Fruit fly (Drosophila melanogaster) whole organism, larva: ENCODE results near the gene IleRS-m.

Source experiments
- noc ChIP-seq: fragments of 200-800 bp; sonication (Bioruptor generic); optimal IDR thresholded peaks from 3 replicates; lab custom pipeline; 2019; ENCODE audit warnings: missing biosample characterization, mild to moderate bottlenecking, missing genetic modification characterization, moderate library complexity

The IleRS-m gene

DNA sequence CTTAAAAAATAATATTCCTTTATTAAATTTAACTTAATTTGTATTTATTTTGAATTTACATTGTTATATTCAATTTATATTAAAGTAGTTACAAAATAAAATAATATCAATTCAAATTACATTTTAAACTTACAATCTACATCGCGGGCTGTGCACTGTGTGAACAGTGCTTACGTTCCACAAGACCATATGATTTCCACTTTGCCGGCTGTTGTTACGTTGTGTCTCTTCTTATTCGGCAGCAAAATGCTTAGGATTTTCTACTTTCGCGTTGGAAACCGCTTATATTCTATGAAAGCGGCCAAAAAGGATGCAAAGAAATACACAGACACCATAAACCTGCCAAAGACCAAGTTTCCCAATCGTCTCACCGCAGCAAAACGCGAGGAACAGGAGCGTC is at the start of gene IleRS-m:
Gene IleRS-m, plus strand, starts transcription at position 222 of the 400 bp plus-strand sequence.
- TF ChIP-seq noc (tag; lab: Kevin White, UChicago): no peak

DNA sequence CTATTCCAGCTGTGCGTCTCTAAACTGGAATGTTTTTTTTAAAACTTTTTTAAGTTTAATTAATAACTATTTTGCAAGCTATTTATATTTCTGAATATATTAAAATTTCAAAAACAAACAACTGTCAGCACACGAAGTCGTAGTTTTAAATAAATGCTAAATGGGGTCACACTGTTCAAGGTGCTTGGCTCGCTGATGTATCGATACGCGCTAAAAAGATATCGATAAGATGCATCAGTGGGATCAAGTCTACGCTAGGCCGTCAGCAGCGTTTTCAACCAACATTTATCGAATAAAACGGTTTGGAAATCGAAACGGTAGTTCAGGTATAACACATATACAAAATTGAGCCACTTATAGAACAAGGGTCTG is 49.2 kb upstream of the IleRS-m start, which contains the start of gene Diap1:
Gene Diap1, minus strand, starts transcription at position 148 of the 372 bp plus-strand sequence.
- no peak for TF ChIP-seq noc (tag; lab: Kevin White, UChicago)

DNA sequence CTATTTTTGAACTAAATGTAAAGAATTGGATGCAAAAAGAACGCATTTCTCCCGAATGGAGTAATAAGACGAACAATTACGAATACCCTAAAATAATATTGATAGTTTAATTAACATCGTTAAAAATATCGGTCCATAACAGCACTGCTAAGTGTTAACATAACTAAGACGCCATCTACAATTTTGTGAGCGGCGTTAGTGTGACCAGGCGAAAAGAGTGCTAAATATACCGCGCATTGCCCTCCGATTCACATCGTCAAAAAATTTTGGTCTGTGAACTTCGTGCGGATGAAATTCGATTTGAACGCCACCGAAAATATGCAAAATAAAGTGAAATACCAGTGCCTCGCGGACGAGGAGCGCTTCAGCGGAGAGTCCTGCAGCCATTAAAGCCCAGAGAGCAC is 48.4 kb upstream of the IleRS-m start, which contains the start of gene Mbs:
Gene Mbs, plus strand, starts transcription at position 241 of the 404 bp plus-strand sequence.
- peak; percentile 37 for TF ChIP-seq noc (tag; lab: Kevin White, UChicago)

DNA sequence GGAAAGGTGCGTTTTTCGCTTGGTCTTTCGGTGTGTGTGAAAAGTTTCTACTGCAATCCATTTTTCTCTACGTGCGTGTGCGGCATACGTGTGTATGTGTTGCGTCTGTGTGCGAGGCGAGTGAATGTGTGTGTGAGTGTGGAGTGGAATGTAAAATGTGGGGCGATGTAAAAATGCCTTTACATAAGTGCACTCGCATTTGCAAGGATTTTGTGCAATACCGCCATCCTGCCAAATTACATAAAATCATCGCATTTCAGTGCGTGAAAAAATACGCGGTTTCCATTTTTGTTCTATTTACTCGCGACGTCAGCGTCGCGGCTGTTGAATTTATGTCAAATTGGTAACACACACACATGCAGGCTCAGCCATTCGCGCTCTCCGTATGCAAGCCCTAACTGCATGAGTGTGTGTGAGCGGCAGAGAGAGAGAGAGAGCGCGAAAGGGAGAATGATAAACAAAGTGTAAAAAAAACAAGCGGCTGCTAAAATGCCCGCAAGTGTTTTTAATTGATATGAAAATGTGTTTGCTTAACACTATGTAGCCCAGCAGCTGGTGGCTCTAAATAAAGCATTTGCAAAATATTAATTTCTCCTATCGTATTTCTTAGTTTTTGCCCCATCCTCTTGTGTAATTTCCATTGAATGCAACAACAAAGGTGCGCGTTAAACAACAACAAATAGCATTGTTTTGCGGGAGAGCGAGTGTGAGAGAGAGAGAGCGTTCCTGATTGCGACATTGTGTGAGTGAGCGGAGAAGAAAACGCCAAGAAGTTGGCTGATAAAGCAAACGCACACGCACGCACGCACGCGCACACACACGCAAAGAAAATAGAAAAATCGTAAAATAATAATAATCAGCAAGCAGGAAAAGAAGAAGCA is 47.7 kb upstream of the IleRS-m start:
- no peak for TF ChIP-seq noc (tag; lab: Kevin White, UChicago)

DNA sequence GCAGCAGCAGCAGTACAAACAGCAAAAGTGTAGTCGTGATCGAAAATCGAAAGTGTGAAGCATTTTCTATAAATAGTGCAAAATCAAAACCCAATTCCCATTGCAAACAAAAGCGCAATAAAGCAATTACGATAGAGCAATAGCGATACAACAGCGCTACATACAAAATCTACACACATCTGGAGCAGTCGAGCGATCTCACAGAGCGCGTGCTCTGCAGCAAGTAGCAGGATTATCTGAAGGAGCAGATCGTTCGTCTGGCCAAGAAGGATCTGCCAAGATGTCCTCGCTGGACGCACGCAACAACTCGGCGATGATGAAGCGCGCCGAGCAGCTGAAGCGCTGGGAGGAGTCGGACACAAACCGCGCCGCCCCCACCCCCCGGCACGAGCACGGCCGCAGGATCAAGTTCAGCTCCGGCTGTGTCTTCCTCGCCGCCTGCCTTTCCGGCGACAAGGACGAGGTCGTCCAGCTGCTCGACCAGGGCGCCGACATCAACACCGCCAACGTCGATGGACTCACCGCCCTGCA is 47.0 kb upstream of the IleRS-m start:
- TF ChIP-seq noc (tag; lab: Kevin White, UChicago): no peak

DNA sequence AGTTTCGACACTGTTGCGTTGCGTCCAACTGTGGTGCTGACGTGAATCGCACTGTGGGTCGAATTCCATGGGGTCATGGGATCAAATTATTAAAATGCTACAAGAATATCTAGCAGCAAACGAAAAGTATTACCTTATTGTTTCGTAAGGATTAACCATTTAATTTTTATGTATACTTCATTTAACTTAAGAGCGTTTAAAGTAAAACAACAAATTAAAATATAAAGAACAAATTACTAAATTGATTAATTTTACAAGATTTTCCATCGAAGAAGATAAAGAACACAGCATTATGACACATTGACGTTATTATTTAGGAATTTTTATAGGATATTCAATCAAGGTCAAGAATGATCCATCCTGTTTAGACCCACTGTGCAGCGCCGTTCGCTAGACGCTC is 46.0 kb upstream of the IleRS-m start:
- peak; percentile 32 for TF ChIP-seq noc (tag; lab: Kevin White, UChicago)

DNA sequence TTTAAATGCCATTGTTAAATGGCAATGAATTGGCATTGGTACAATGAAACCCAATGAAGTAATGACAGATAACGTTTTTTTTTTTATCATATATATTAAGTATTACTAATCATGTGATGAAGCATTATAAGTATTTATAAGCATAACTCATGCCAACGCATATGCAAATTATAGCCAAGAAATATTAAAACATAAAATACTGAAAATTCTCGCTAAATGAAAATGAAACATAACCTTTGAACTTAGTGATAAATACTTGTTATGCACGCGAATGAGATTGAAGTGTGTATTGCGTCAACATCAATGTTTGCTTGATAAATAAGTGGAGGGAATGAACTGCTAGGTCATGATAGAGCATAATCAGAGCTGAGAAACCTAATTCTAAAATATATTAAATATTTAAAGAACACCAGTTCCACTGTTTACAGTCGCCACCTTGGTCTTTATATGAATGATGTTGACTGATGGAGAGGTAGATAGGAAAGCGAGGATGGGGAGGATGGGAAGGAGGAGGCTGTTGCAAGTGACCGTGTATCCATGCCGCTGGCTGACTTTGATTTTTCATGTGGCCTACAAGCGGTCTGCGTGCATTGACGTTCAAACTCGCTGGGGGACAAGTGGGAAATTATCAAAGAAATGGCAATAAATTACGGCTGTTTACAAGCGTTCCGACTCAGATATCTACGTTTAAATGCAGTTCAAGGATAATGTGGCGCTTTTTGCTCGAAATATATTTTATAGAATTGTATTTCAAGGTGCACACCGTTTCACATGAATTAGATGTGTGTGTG is 43.8 kb upstream of the IleRS-m start:
- no peak for TF ChIP-seq noc (tag; lab: Kevin White, UChicago)

DNA sequence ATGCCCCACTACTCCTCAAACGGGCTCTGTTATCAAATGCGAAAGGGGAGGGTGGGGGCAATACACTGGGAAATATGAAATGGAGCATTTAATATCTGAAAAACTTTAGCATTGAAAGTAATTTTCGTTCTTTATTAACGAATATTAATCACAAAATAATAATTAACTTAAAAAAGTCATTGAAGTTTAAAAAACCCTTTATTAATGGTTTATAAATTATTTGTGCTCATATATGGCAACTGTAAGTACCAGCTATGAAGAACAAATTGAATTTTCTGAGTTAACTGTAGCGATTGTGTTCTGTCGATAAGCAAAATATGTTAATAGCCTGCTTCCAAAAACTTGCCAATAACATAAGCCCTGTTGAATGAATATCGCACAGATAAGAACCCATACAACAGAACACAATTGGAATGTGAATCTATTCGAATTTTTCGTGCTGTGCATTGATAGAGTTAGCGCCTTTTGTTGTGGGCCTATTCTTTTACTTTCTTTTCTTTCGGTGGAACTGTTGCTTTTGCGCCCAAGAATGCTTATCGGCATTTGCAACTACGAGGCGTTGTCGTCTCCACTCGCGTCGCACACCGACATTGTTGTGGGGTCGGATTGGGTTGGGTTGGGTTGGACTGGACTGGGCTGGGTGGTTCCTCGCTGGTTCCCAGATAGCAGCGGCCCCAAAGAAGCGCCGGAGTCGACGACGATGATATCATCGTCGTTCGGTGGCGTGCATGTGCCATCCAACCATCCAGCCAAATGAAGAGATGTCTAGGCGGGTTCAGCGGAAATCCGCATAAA is 39.1 kb upstream of the IleRS-m start:
- TF ChIP-seq noc (tag; lab: Kevin White, UChicago): peak; percentile 89

DNA sequence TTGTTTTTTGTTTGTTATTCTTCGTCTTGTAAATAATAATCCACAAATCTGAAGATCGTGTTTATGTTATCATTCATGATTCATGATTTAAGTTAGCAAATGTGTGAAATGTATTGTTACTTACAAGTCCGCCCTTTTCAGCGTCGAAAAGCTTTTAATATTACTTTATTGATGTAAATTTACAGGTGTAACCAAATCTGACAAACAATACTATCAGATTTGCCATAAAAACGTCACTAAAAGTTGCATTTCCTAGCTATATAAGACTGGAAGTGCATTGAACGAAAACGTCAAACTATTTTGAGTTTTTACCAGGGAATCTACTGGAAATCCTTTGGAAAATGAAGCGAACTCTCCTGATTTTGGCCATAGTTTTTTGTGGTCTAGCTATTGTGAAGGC is 17.8 kb upstream of the IleRS-m start, which contains the start of gene CG33258:
Gene CG33258, plus strand, starts transcription at position 301 of the 400 bp plus-strand sequence.
- no peak for TF ChIP-seq noc (tag; lab: Kevin White, UChicago)

DNA sequence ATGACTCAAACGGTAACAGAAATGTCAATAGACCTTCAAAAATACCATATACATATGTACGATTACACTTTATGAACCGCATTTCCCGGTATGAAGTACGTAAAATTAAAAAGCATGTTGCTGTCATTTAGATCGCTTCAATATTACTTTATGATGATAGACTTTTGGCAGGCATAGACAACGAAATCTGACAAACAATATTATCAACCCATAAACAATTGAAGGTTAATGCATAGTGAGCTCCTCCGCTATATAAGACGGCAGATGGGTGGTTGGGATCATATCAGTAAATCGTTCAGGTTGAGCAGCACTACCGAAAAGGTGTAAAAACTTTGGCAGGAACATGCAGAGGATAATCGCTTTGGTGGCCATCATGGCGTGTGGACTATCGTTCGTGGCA is 16.4 kb upstream of the IleRS-m start, which contains the start of gene CG13075:
Gene CG13075, plus strand, starts transcription at position 301 of the 400 bp plus-strand sequence.
- TF ChIP-seq noc (tag; lab: Kevin White, UChicago): no peak

DNA sequence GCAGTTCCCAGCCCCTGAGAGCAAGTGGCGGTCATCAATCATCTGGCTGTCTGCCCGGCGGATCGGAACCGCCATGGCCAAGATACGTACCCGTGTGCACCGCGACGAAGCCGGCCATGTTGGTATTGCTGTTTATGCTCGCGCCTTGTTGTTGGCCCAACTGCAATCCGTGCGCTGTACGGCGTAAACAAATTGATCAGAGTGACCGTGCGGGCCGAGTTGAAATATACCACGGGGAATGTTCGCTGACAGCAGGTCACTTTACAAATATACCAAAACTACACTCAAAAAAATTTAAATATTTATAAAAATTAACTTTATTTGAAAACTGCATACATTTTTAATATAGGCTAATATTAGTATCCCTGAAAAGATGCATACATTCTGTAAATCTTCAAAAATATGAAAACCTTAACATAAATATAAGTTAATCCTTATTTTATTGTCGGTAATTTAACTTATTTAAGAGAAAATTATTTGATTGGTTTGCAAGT is 12.7 kb upstream of the IleRS-m start, which contains the start of gene Tasp1:
Gene Tasp1, minus strand, starts transcription at position 203 of the 494 bp plus-strand sequence.
- no peak for TF ChIP-seq noc (tag; lab: Kevin White, UChicago)

DNA sequence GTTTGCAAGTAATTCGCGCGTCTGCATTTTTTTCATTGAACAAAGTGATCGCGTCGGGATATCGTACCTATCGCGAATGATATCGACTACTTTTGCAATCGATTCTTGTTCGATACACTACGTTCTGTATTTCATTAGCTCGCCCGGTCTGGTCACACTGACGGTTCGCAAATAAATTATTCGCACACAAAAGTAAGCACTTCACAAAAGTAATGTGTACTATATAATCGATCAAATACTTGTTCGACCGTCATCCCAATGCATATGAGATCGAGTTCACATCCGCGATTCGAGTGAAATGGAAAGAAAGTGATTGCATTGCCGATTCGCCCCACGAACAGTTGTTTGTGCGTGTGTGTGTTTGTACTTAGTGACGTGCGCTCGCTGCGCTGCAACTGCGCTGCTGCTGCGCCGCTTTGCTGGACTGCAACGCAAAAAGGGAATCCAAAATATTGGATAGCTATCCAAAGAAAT is 9.7 kb upstream of the IleRS-m start, which contains the start of the genes CG5235 and ClC-c:
Gene CG5235, minus strand, starts transcription at position 63 of the 474 bp plus-strand sequence.
Gene ClC-c, plus strand, starts transcription at position 125 of the 474 bp plus-strand sequence.
- peak; percentile 39 for TF ChIP-seq noc (tag; lab: Kevin White, UChicago)

DNA sequence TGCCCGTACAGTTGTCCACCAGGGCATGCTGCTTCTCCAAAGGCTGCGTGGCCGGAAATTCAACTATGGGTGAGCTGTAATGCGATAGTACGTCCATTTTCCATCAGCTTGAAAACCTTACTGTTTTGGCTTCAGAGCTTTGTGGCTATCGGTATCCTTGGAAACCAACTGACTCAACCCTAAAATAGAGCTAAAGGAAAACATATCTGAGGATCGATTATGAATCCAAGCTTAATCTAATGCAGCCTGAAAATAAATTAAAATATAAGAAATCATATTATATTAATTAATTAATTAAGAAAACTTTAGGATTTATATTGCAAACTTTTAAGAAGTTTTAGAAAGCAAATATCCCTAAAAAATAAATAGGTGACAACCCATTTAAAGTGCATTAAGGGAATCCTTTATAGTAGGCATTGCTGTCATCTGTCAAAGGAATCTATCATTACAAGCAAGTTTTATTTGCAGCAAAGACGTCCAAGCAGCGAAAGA is 2.6 kb upstream of the IleRS-m start, which contains the start of the genes CG13074 and ATPsynbetaL:
Gene CG13074, minus strand, starts transcription at position 101 of the 492 bp plus-strand sequence.
Gene ATPsynbetaL, plus strand, starts transcription at position 442 of the 492 bp plus-strand sequence.
- no peak for TF ChIP-seq noc (tag; lab: Kevin White, UChicago)

DNA sequence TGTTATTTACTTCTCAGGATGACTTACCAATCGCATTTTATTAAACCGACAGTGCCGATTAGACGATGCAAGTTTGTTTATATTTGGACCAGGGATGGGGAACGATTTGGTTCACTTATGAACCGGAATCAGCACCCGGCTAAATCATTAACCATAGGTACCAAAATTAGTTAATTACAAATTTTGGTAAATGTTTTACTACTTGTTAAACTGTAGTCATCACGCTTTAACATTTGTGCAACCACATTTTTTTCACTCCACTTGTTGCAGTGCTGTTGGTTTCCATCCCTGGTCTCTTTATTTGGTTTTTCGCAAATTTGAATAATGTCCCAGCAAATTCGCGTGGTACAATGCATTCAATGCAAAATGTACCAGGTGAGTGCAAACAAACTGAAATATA is 5.4 kb downstream of the IleRS-m start, which contains the start of the genes IntS9 and CG43295:
Gene IntS9, minus strand, starts transcription at position 100 of the 400 bp plus-strand sequence.
Gene CG43295, plus strand, starts transcription at position 325 of the 400 bp plus-strand sequence.
- no peak for TF ChIP-seq noc (tag; lab: Kevin White, UChicago)
